Fruit fly (Drosophila melanogaster) whole organism, embryonic: ENCODE measurements around the gene Hsp67Ba.

ENCODE experiments used
- CG10321 ChIP-seq: fragments of 200-800 bp; sonication (Bioruptor generic); IDR thresholded peaks from 2 replicates; pipeline ENCODE4 v1.3.6; 2022; ENCODE audit warnings: missing biosample characterization, missing genetic modification characterization
- CG11504 ChIP-seq: fragments of 200-800 bp; sonication (Bioruptor generic); optimal IDR thresholded peaks from 3 replicates; lab custom pipeline; 2019; ENCODE audit warnings: missing biosample characterization, mild to moderate bottlenecking, missing genetic modification characterization, moderate library complexity
- CG11560 ChIP-seq: fragments of 200-800 bp; sonication (Bioruptor generic); IDR thresholded peaks from 3 replicates; pipeline ENCODE4 v1.3.6; 2022; ENCODE audit warnings: missing biosample characterization, missing genetic modification characterization
- CG12104 ChIP-seq: fragments of 200-800 bp; sonication (Bioruptor generic); optimal IDR thresholded peaks from 3 replicates; lab custom pipeline; 2016; ENCODE audit warnings: missing biosample characterization, missing genetic modification characterization
- CG12236 ChIP-seq: fragments of 200-800 bp; sonication (Bioruptor generic); optimal IDR thresholded peaks from 2 replicates; lab custom pipeline; 2016; ENCODE audit warnings: missing biosample characterization, missing genetic modification characterization
- CG12391 ChIP-seq: fragments of 200-800 bp; sonication (Bioruptor generic); optimal IDR thresholded peaks from 3 replicates; lab custom pipeline; 2018; ENCODE audit warnings: missing biosample characterization, mild to moderate bottlenecking, missing genetic modification characterization, moderate library complexity
- CG12769 ChIP-seq: fragments of 200-800 bp; sonication (Bioruptor generic); optimal IDR thresholded peaks from 2 replicates; lab custom pipeline; 2019; ENCODE audit warnings: missing biosample characterization, mild to moderate bottlenecking, missing genetic modification characterization, moderate library complexity
- CG13287 ChIP-seq: fragments of 200-800 bp; sonication (Bioruptor generic); IDR thresholded peaks from 2 replicates; pipeline ENCODE4 v1.3.6; 2022; ENCODE audit warnings: missing biosample characterization, missing genetic modification characterization; ENCODE audit not compliant: partially characterized antibody
- CG2120 ChIP-seq: fragments of 200-800 bp; sonication (Bioruptor generic); optimal IDR thresholded peaks from 3 replicates; lab custom pipeline; 2016; ENCODE audit warnings: missing biosample characterization, missing genetic modification characterization
- CG2129 ChIP-seq: fragments of 200-800 bp; sonication (Bioruptor generic); IDR thresholded peaks from 2 replicates; pipeline ENCODE4 v1.3.6; 2022; ENCODE audit warnings: missing biosample characterization, missing genetic modification characterization; ENCODE audit not compliant: partially characterized antibody
- CG3726 ChIP-seq: fragments of 200-800 bp; sonication (Bioruptor generic); IDR thresholded peaks from 3 replicates; pipeline ENCODE4, ENCODE4 v1.3.6; 2022; ENCODE audit warnings: missing biosample characterization, missing genetic modification characterization
- CG3847 ChIP-seq: fragments of 200-800 bp; sonication (Bioruptor generic); IDR thresholded peaks from 2 replicates; pipeline ENCODE4 v1.3.6; 2022; ENCODE audit warnings: missing biosample characterization, missing genetic modification characterization
- CG4360 ChIP-seq: fragments of 200-800 bp; sonication (Bioruptor generic); IDR thresholded peaks from 2 replicates; pipeline ENCODE4 v1.3.6; 2022; ENCODE audit warnings: missing biosample characterization, missing genetic modification characterization
- CG6854 ChIP-seq: fragments of 200-800 bp; sonication (Bioruptor generic); optimal IDR thresholded peaks from 3 replicates; lab custom pipeline; 2017; ENCODE audit warnings: missing biosample characterization, mild to moderate bottlenecking, missing genetic modification characterization
- CG7786 ChIP-seq: fragments of 200-800 bp; sonication (Bioruptor generic); optimal IDR thresholded peaks from 2 replicates; lab custom pipeline; 2016; ENCODE audit warnings: missing biosample characterization, missing genetic modification characterization
- CG7928 ChIP-seq: fragments of 200-800 bp; sonication (Bioruptor generic); optimal IDR thresholded peaks from 2 replicates; lab custom pipeline; 2017; ENCODE audit warnings: missing biosample characterization, mild to moderate bottlenecking, missing genetic modification characterization
- CG9609 ChIP-seq: fragments of 200-800 bp; sonication (Bioruptor generic); optimal IDR thresholded peaks from 3 replicates; lab custom pipeline; 2016; ENCODE audit warnings: missing biosample characterization, missing genetic modification characterization
- CHES-1-like ChIP-seq: fragments of 200-800 bp; sonication (Bioruptor generic); optimal IDR thresholded peaks from 2 replicates; lab custom pipeline; 2016; ENCODE audit warnings: missing biosample characterization, missing genetic modification characterization
- CoRest ChIP-seq: fragments of 200-800 bp; sonication (Bioruptor generic); optimal IDR thresholded peaks from 3 replicates; lab custom pipeline; 2018; ENCODE audit warnings: missing biosample characterization, mild to moderate bottlenecking, missing genetic modification characterization, moderate library complexity
- Doc3 ChIP-seq: fragments of 200-800 bp; sonication (Bioruptor generic); IDR thresholded peaks from 3 replicates; pipeline ENCODE4 v1.3.6; 2022; ENCODE audit warnings: missing biosample characterization, missing genetic modification characterization; ENCODE audit not compliant: partially characterized antibody
- ERR ChIP-seq: fragments of 200-800 bp; sonication (Bioruptor generic); optimal IDR thresholded peaks from 2 replicates; lab custom pipeline; 2016; ENCODE audit warnings: missing biosample characterization, missing genetic modification characterization
- Fer3 ChIP-seq: fragments of 200-800 bp; sonication (Bioruptor generic); optimal IDR thresholded peaks from 2 replicates; lab custom pipeline; 2018; ENCODE audit warnings: missing biosample characterization, mild to moderate bottlenecking, missing genetic modification characterization, moderate library complexity
- Kr ChIP-seq: fragments of 200-800 bp; sonication (Bioruptor generic); optimal IDR thresholded peaks from 2 replicates; lab custom pipeline; 2017; ENCODE audit warnings: missing biosample characterization, mild to moderate bottlenecking, missing genetic modification characterization
- Myb ChIP-seq: fragments of 200-800 bp; sonication (Bioruptor generic); optimal IDR thresholded peaks from 2 replicates; lab custom pipeline; 2016; ENCODE audit warnings: missing biosample characterization, missing genetic modification characterization
- NfI ChIP-seq: fragments of 200-800 bp; sonication (Bioruptor generic); optimal IDR thresholded peaks from 3 replicates; lab custom pipeline; 2018; ENCODE audit warnings: missing biosample characterization, mild to moderate bottlenecking, missing genetic modification characterization, moderate library complexity
- Ravus ChIP-seq: fragments of 200-800 bp; sonication (Bioruptor generic); IDR thresholded peaks from 2 replicates; pipeline ENCODE4 v1.3.6; 2022; ENCODE audit warnings: missing biosample characterization, missing genetic modification characterization
- Sox102F ChIP-seq: fragments of 200-800 bp; sonication (Bioruptor generic); optimal IDR thresholded peaks from 2 replicates; lab custom pipeline; 2018; ENCODE audit warnings: missing biosample characterization, mild to moderate bottlenecking, missing genetic modification characterization, moderate library complexity
- Tbp ChIP-seq: fragments of >200 bp; optimal IDR thresholded peaks from 2 replicates; lab custom pipeline; 2018; ENCODE audit warnings: missing biosample characterization, missing genetic modification characterization
- Trl ChIP-seq, 3 experiments: fragments of >200 bp in 2 of 3; fragments of 200-800 bp in 1 of 3; sonication (Bioruptor generic) in 1 of 3; optimal IDR thresholded peaks; 2 replicates in 1 of 3; 3 replicates in 2 of 3; lab custom pipeline; 2016 to 2017; ENCODE audit warnings: missing biosample characterization in 1 of 3, missing genetic modification characterization in 1 of 3
- amos ChIP-seq: fragments of 200-800 bp; sonication (Bioruptor generic); IDR thresholded peaks from 2 replicates; pipeline ENCODE4 v1.3.6; 2022; ENCODE audit warnings: missing biosample characterization, missing genetic modification characterization; ENCODE audit not compliant: partially characterized antibody
- ap ChIP-seq: fragments of 200-800 bp; sonication (Bioruptor generic); IDR thresholded peaks from 2 replicates; pipeline ENCODE4 v1.3.6; 2022; ENCODE audit warnings: missing biosample characterization, missing genetic modification characterization
- ara ChIP-seq: fragments of 200-800 bp; sonication (Bioruptor generic); IDR thresholded peaks from 2 replicates; pipeline ENCODE4 v1.3.6; 2022; ENCODE audit warnings: missing biosample characterization, missing genetic modification characterization
- ase ChIP-seq: fragments of 200-800 bp; sonication (Bioruptor generic); IDR thresholded peaks from 3 replicates; pipeline ENCODE4 v1.3.6; 2022; ENCODE audit warnings: missing biosample characterization, missing genetic modification characterization
- br ChIP-seq: fragments of >200 bp; optimal IDR thresholded peaks from 2 replicates; lab custom pipeline; 2017
- cato ChIP-seq: fragments of 200-800 bp; sonication (Bioruptor generic); optimal IDR thresholded peaks from 2 replicates; lab custom pipeline; 2016; ENCODE audit warnings: missing biosample characterization, missing genetic modification characterization, borderline replicate concordance
- crol ChIP-seq: fragments of 200-800 bp; sonication (Bioruptor generic); IDR thresholded peaks from 2 replicates; pipeline ENCODE4 v1.3.6; 2022; ENCODE audit warnings: missing biosample characterization, missing genetic modification characterization
- dati ChIP-seq: fragments of 200-800 bp; sonication (Bioruptor generic); IDR thresholded peaks from 2 replicates; pipeline ENCODE4 v1.3.6; 2022; ENCODE audit warnings: missing biosample characterization, missing genetic modification characterization
- dmrt11E ChIP-seq: fragments of 200-800 bp; sonication (Bioruptor generic); optimal IDR thresholded peaks from 3 replicates; lab custom pipeline; 2018; ENCODE audit warnings: missing biosample characterization, mild to moderate bottlenecking, missing genetic modification characterization, moderate library complexity
- dmrt99B ChIP-seq: fragments of 200-800 bp; sonication (Bioruptor generic); optimal IDR thresholded peaks from 2 replicates; lab custom pipeline; 2018; ENCODE audit warnings: missing biosample characterization, mild to moderate bottlenecking, missing genetic modification characterization, moderate library complexity
- eyg ChIP-seq: fragments of 200-800 bp; sonication (Bioruptor generic); optimal IDR thresholded peaks from 3 replicates; lab custom pipeline; 2016; ENCODE audit warnings: missing biosample characterization, missing genetic modification characterization
- ftz-f1 ChIP-seq: fragments of 200-800 bp; sonication (Bioruptor generic); optimal IDR thresholded peaks from 2 replicates; lab custom pipeline; 2016; ENCODE audit warnings: missing biosample characterization, missing genetic modification characterization
- kni ChIP-seq: fragments of 200-800 bp; sonication (Bioruptor generic); optimal IDR thresholded peaks from 3 replicates; lab custom pipeline; 2017; ENCODE audit warnings: mild to moderate bottlenecking, missing biosample characterization, missing genetic modification reagents, missing genetic modification characterization
- otp ChIP-seq: fragments of 200-800 bp; sonication (Bioruptor generic); IDR thresholded peaks from 3 replicates; pipeline ENCODE4, ENCODE4 v1.3.6; 2022; ENCODE audit warnings: missing biosample characterization, missing genetic modification characterization
- p53 ChIP-seq: fragments of 200-800 bp; sonication (Bioruptor generic); optimal IDR thresholded peaks from 2 replicates; lab custom pipeline; 2016; ENCODE audit warnings: missing biosample characterization, missing genetic modification characterization
- peb ChIP-seq: fragments of 200-800 bp; sonication (Bioruptor generic); IDR thresholded peaks from 2 replicates; pipeline ENCODE4 v1.3.6; 2022; ENCODE audit warnings: missing biosample characterization, missing genetic modification characterization
- repo ChIP-seq: fragments of 200-800 bp; sonication (Bioruptor generic); optimal IDR thresholded peaks from 2 replicates; lab custom pipeline; 2016; ENCODE audit warnings: missing biosample characterization, missing genetic modification characterization
- shn ChIP-seq: fragments of 200-800 bp; sonication (Bioruptor generic); optimal IDR thresholded peaks from 3 replicates; lab custom pipeline; 2016; ENCODE audit warnings: missing biosample characterization, missing genetic modification characterization
- tap ChIP-seq: fragments of 200-800 bp; optimal IDR thresholded peaks from 3 replicates; lab custom pipeline; 2019; ENCODE audit warnings: missing biosample characterization, mild to moderate bottlenecking, missing genetic modification characterization, moderate library complexity
- z ChIP-seq: fragments of 200-800 bp; sonication (Bioruptor generic); IDR thresholded peaks from 3 replicates; pipeline ENCODE4 v1.3.6; 2022; ENCODE audit warnings: missing biosample characterization, missing genetic modification characterization

Hsp67Ba gene

dm6 chr3L:9383345-9384075 lies 4.2 kb upstream of the Hsp67Ba start, which contains the start of gene Hsp27 (continued):
- TF ChIP-seq CG12769 (peak; percentile 92), ftz-f1 (GFP tag; lab: Kevin White, UChicago) (peak; percentile 81), repo (GFP tag; lab: Kevin White, UChicago) (peak; percentile 89), CG2129 (GFP tag; lab: Robert Waterston, UW) (no peak), ara (peak; percentile 99), CG12236 (peak; percentile 66), CG13287 (GFP tag; lab: Robert Waterston, UW) (no peak; the same call in 1 of the 2 replicates), p53 (GFP tag; lab: Kevin White, UChicago) (peak; percentile 76), dmrt99B (peak; percentile 99), Sox102F (GFP tag; lab: Kevin White, UChicago) (peak; percentile 99), CG12391 (tag; lab: Kevin White, UChicago) (peak; percentile 98), br (lab: Kevin White, UChicago) (no peak), ase (GFP tag; lab: Robert Waterston, UW) (peak; percentile 98), CG11504 (tag; lab: Kevin White, UChicago) (peak; percentile 97), tap (peak; percentile 96), ap (GFP tag; lab: Robert Waterston, UW) (peak; percentile 95), dmrt11E (tag; lab: Kevin White, UChicago) (peak; percentile 95), kni (no peak), z (peak; percentile 78; the same call in 2 of the 3 replicates), Kr (peak; percentile 33), otp (GFP tag; lab: Robert Waterston, UW) (peak; percentile 97), dati (peak; percentile 96), CG12104 (peak; percentile 92), ERR (GFP tag; lab: Kevin White, UChicago) (peak; percentile 89), eyg (GFP tag; lab: Kevin White, UChicago) (peak; percentile 92), shn (GFP tag; lab: Kevin White, UChicago) (peak; percentile 74), CG3726 (GFP tag; lab: Robert Waterston, UW) (peak; percentile 98), amos (no peak; the same call in 1 of the 2 replicates), CoRest (tag; lab: Kevin White, UChicago) (peak; percentile 97), CG7786 (GFP tag; lab: Kevin White, UChicago) (peak; percentile 88), CG10321 (GFP tag; lab: Robert Waterston, UW) (peak; percentile 80), CG11560 (tag; lab: Robert Waterston, UW) (peak; percentile 88), Trl (optimal IDR thresholded peaks at IDR 0.05; lab: Kevin White, UChicago) (peak; percentile 22 to 27), Trl (GFP tag; optimal IDR thresholded peaks at IDR 0.05; lab: Kevin White, UChicago) (peak; percentile 95), Fer3 (tag; lab: Kevin White, UChicago) (peak; percentile 97), CG7928 (GFP tag; lab: Kevin White, UChicago) (peak; percentile 82), Tbp (GFP tag; lab: Kevin White, UChicago) (no peak), CG4360 (GFP tag; lab: Robert Waterston, UW) (peak; percentile 86), CG6854 (GFP tag; lab: Kevin White, UChicago) (peak; percentile 95), NfI (GFP tag; lab: Kevin White, UChicago) (peak; percentile 97), Myb (GFP tag; lab: Kevin White, UChicago) (peak; percentile 76), CG2120 (peak; percentile 97), cato (peak; percentile 97), crol (GFP tag; lab: Robert Waterston, UW) (peak; percentile 75), Doc3 (no peak), CHES-1-like (peak; percentile 83), CG3847 (GFP tag; lab: Robert Waterston, UW) (peak; percentile 96), peb (GFP tag; lab: Robert Waterston, UW) (peak; percentile 98), CG9609 (peak; percentile 88), Ravus (GFP tag; lab: Robert Waterston, UW) (peak; percentile 95)
